Worm (Caenorhabditis elegans): ENCODE results near the gene F31A3.3.
"Not testable (repeated sequence)": the region's sequence is repeated elsewhere in the genome, so short reads cannot be mapped to it uniquely, and the experiment has no call there.

The F31A3.3 gene

ce11 chrX:17534014-17534465 is at the start of gene F31A3.3:
TSS of gene F31A3.3 (minus strand) at chrX:17534064.
- TF ChIP-seq F13C5.2 (tag; optimal IDR thresholded peaks at IDR 0.05) (no peak), hmg-4 (GFP tag; optimal IDR thresholded peaks at IDR 0.05) (no peak), hnd-1 (tag; optimal IDR thresholded peaks at IDR 0.05) (no peak), ets-7 (tag; optimal IDR thresholded peaks at IDR 0.05) (no peak), aly-1 (tag; optimal IDR thresholded peaks at IDR 0.05) (no peak), ama-1 (optimal IDR thresholded peaks at IDR 0.05) (no peak), ceh-13 (GFP tag; optimal IDR thresholded peaks at IDR 0.05) (no peak), tbx-37 (GFP tag; conservative IDR thresholded peaks at IDR 0.05) (no peak), flt-1 (GFP tag; IDR thresholded peaks at IDR 0.05) (no peak)

- TF ChIP-seq ceh-36 (tag; optimal IDR thresholded peaks at IDR 0.05): no peak
- no peak for TF ChIP-seq flt-1 (GFP tag; IDR thresholded peaks at IDR 0.05)
- TF ChIP-seq tbx-11 (GFP tag; IDR thresholded peaks at IDR 0.05): no peak
- no peak for TF ChIP-seq sea-1 (GFP tag; conservative IDR thresholded peaks at IDR 0.05)
- no peak for TF ChIP-seq tra-4 (tag; optimal IDR thresholded peaks at IDR 0.05)
Observed at ce11 chrX:17579779-17580178, 45.9 kb upstream of the F31A3.3 start, which contains the start of gene frpr-7. TSS of gene frpr-7 (minus strand) at chrX:17579879.

- TF ChIP-seq tbx-37 (GFP tag; conservative IDR thresholded peaks at IDR 0.05); hmg-4 (GFP tag; optimal IDR thresholded peaks at IDR 0.05); flt-1 (GFP tag; IDR thresholded peaks at IDR 0.05): not testable (repeated sequence)
Observed at ce11 chrX:17579011-17579410, 45.1 kb upstream of the F31A3.3 start, which contains the start of gene F39B3.3. TSS of gene F39B3.3 (minus strand) at chrX:17579111.

ce11 chrX:17567378-17567777 is 33.5 kb upstream of the F31A3.3 start, which contains the start of gene F39B3.7:
TSS of gene F39B3.7 (minus strand) at chrX:17567478.
- TF ChIP-seq tra-4 (tag; optimal IDR thresholded peaks at IDR 0.05) (no peak), hnd-1 (tag; optimal IDR thresholded peaks at IDR 0.05) (no peak), tbx-37 (GFP tag; conservative IDR thresholded peaks at IDR 0.05) (no peak), ama-1 (optimal IDR thresholded peaks at IDR 0.05) (no peak), ceh-13 (GFP tag; optimal IDR thresholded peaks at IDR 0.05) (no peak), hmbx-1 (tag; optimal IDR thresholded peaks at IDR 0.05) (no peak), sea-1 (GFP tag; conservative IDR thresholded peaks at IDR 0.05) (no peak), flt-1 (GFP tag; IDR thresholded peaks at IDR 0.05) (no peak), ceh-36 (tag; optimal IDR thresholded peaks at IDR 0.05) (no peak), pes-1 (GFP tag; IDR thresholded peaks at IDR 0.05) (no peak), scrt-1 (GFP tag; IDR thresholded peaks at IDR 0.05) (no peak), ets-7 (tag; optimal IDR thresholded peaks at IDR 0.05) (no peak), hmg-4 (GFP tag; optimal IDR thresholded peaks at IDR 0.05) (no peak), tbx-11 (GFP tag; IDR thresholded peaks at IDR 0.05) (no peak), B0310.2 (tag; optimal IDR thresholded peaks at IDR 0.05) (no peak), F13C5.2 (tag; optimal IDR thresholded peaks at IDR 0.05) (no peak), aly-1 (tag; optimal IDR thresholded peaks at IDR 0.05) (no peak)

- TF ChIP-seq F13C5.2 (tag; optimal IDR thresholded peaks at IDR 0.05): no peak
- TF ChIP-seq ama-1 (optimal IDR thresholded peaks at IDR 0.05): no peak
- no peak for TF ChIP-seq flt-1 (GFP tag; IDR thresholded peaks at IDR 0.05)
- no peak for TF ChIP-seq scrt-1 (GFP tag; IDR thresholded peaks at IDR 0.05)
- no peak for TF ChIP-seq tra-4 (tag; optimal IDR thresholded peaks at IDR 0.05)
- no peak for TF ChIP-seq B0310.2 (tag; optimal IDR thresholded peaks at IDR 0.05)
- no peak for TF ChIP-seq tbx-37 (GFP tag; conservative IDR thresholded peaks at IDR 0.05)
- no peak for TF ChIP-seq aly-1 (tag; optimal IDR thresholded peaks at IDR 0.05)
- TF ChIP-seq ceh-36 (tag; optimal IDR thresholded peaks at IDR 0.05): no peak
- no peak for TF ChIP-seq hmg-4 (GFP tag; optimal IDR thresholded peaks at IDR 0.05)
Observed at ce11 chrX:17563411-17563810, 29.5 kb upstream of the F31A3.3 start, which contains the start of gene F31A3.5. TSS of gene F31A3.5 (minus strand) at chrX:17563610.

ce11 chrX:17562195-17562594 is 28.3 kb upstream of the F31A3.3 start:
- TF ChIP-seq tbx-37 (GFP tag; conservative IDR thresholded peaks at IDR 0.05) (no peak), hmbx-1 (tag; optimal IDR thresholded peaks at IDR 0.05) (no peak), hnd-1 (tag; optimal IDR thresholded peaks at IDR 0.05) (no peak), ets-7 (tag; optimal IDR thresholded peaks at IDR 0.05) (no peak), ceh-13 (GFP tag; optimal IDR thresholded peaks at IDR 0.05) (no peak), tbx-11 (GFP tag; IDR thresholded peaks at IDR 0.05) (no peak), flt-1 (GFP tag; IDR thresholded peaks at IDR 0.05) (no peak), B0310.2 (tag; optimal IDR thresholded peaks at IDR 0.05) (no peak), F13C5.2 (tag; optimal IDR thresholded peaks at IDR 0.05) (peak; percentile 8), ama-1 (optimal IDR thresholded peaks at IDR 0.05) (no peak), scrt-1 (GFP tag; IDR thresholded peaks at IDR 0.05) (no peak), tra-4 (tag; optimal IDR thresholded peaks at IDR 0.05) (no peak), aly-1 (tag; optimal IDR thresholded peaks at IDR 0.05) (no peak), hmg-4 (GFP tag; optimal IDR thresholded peaks at IDR 0.05) (peak; percentile 54), pes-1 (GFP tag; IDR thresholded peaks at IDR 0.05) (no peak), ceh-36 (tag; optimal IDR thresholded peaks at IDR 0.05) (no peak), sea-1 (GFP tag; conservative IDR thresholded peaks at IDR 0.05) (no peak)

ce11 chrX:17553772-17554171 is 19.9 kb upstream of the F31A3.3 start:
- TF ChIP-seq hnd-1 (tag; optimal IDR thresholded peaks at IDR 0.05): no peak
- no peak for TF ChIP-seq ceh-13 (GFP tag; optimal IDR thresholded peaks at IDR 0.05)
- no peak for TF ChIP-seq tbx-37 (GFP tag; conservative IDR thresholded peaks at IDR 0.05)
- no peak for TF ChIP-seq tbx-11 (GFP tag; IDR thresholded peaks at IDR 0.05)
- no peak for TF ChIP-seq ama-1 (optimal IDR thresholded peaks at IDR 0.05)
- no peak for TF ChIP-seq ceh-36 (tag; optimal IDR thresholded peaks at IDR 0.05)
- TF ChIP-seq F13C5.2 (tag; optimal IDR thresholded peaks at IDR 0.05): no peak
- no peak for TF ChIP-seq B0310.2 (tag; optimal IDR thresholded peaks at IDR 0.05)
- TF ChIP-seq aly-1 (tag; optimal IDR thresholded peaks at IDR 0.05): no peak
- no peak for TF ChIP-seq hmg-4 (GFP tag; optimal IDR thresholded peaks at IDR 0.05)
- TF ChIP-seq pes-1 (GFP tag; IDR thresholded peaks at IDR 0.05): no peak
- TF ChIP-seq tra-4 (tag; optimal IDR thresholded peaks at IDR 0.05): no peak
- no peak for TF ChIP-seq hmbx-1 (tag; optimal IDR thresholded peaks at IDR 0.05)
- no peak for TF ChIP-seq flt-1 (GFP tag; IDR thresholded peaks at IDR 0.05)
- no peak for TF ChIP-seq ets-7 (tag; optimal IDR thresholded peaks at IDR 0.05)
- TF ChIP-seq sea-1 (GFP tag; conservative IDR thresholded peaks at IDR 0.05): no peak
- no peak for TF ChIP-seq scrt-1 (GFP tag; IDR thresholded peaks at IDR 0.05)

Data from whole organism, early embryonic.